Worm (Caenorhabditis elegans): ENCODE measurements around the gene bra-2.

Gene bra-2

ce11 chrIII:901600-902250 is 9.3 kb upstream of the bra-2 start (continued):
- TF ChIP-seq Y67H2A.10 (GFP tag; conservative IDR thresholded peaks at IDR 0.05) (no peak), F33H1.4 (GFP tag; IDR thresholded peaks at IDR 0.05) (no peak), hmg-1.2 (GFP tag; IDR thresholded peaks at IDR 0.05) (0 out of 2 replicates have a peak, but pooled peaks have one; percentile 8), D2030.7 (GFP tag; IDR thresholded peaks at IDR 0.05) (peak; percentile 11; the same call in 1 of the 2 replicates), nfyb-1 (GFP tag; IDR thresholded peaks at IDR 0.05) (no peak), F22D6.2 (tag; optimal IDR thresholded peaks at IDR 0.05) (no peak), let-607 (tag; optimal IDR thresholded peaks at IDR 0.05) (no peak), hrde-1 (tag; optimal IDR thresholded peaks at IDR 0.05; ENCODE audit: borderline replicate concordance) (no peak), pbrm-1 (GFP tag; IDR thresholded peaks at IDR 0.05) (no peak), madf-10 (tag; optimal IDR thresholded peaks at IDR 0.05) (no peak), cebp-1 (GFP tag; IDR thresholded peaks at IDR 0.05) (no peak), cebp-1 (tag; optimal IDR thresholded peaks at IDR 0.05) (no peak), snpc-1.3 (tag; optimal IDR thresholded peaks at IDR 0.05; ENCODE audit: insufficient read depth) (no peak), egrh-3 (GFP tag; IDR thresholded peaks at IDR 0.05) (no peak), Y56A3A.18 (GFP tag; IDR thresholded peaks at IDR 0.05) (no peak), sptf-2 (GFP tag; optimal IDR thresholded peaks at IDR 0.05) (no peak), Y95B8A.8 (GFP tag; IDR thresholded peaks at IDR 0.05) (no peak), dox-1 (GFP tag; IDR thresholded peaks at IDR 0.05) (no peak), rec-8 (tag; optimal IDR thresholded peaks at IDR 0.05) (no peak), F23B12.7 (tag; optimal IDR thresholded peaks at IDR 0.05; ENCODE audit: insufficient read depth) (no peak), K11D2.4 (GFP tag; IDR thresholded peaks at IDR 0.05) (no peak), mel-28 (tag; optimal IDR thresholded peaks at IDR 0.05; ENCODE audit: borderline replicate concordance) (no peak), Y79H2A.3 (GFP tag; conservative IDR thresholded peaks at IDR 0.05) (no peak), B0035.1 (tag; optimal IDR thresholded peaks at IDR 0.05) (no peak), fkh-3 (tag; optimal IDR thresholded peaks at IDR 0.05) (no peak), zfh-2 (GFP tag; conservative IDR thresholded peaks at IDR 0.05) (no peak), snpc-4 (GFP tag; optimal IDR thresholded peaks at IDR 0.05) (no peak), snpc-4 (tag; optimal IDR thresholded peaks at IDR 0.05) (no peak), dpl-1 (GFP tag; optimal IDR thresholded peaks at IDR 0.05) (peak; percentile 47)

- no peak for TF ChIP-seq ztf-6 (GFP tag; IDR thresholded peaks at IDR 0.05)
- no peak for TF ChIP-seq ekl-4 (GFP tag; IDR thresholded peaks at IDR 0.05)
- no peak for TF ChIP-seq ceh-91 (GFP tag; IDR thresholded peaks at IDR 0.05)
- no peak for TF ChIP-seq sea-2 (GFP tag; IDR thresholded peaks at IDR 0.05)
- no peak for TF ChIP-seq tbp1 (GFP tag; optimal IDR thresholded peaks at IDR 0.05)
- TF ChIP-seq atf-7 (tag; optimal IDR thresholded peaks at IDR 0.05) = no peak
- no peak for TF ChIP-seq Y56A3A.18 (GFP tag; IDR thresholded peaks at IDR 0.05)
- no peak for TF ChIP-seq ztf-3 (GFP tag; optimal IDR thresholded peaks at IDR 0.05)
- no peak for TF ChIP-seq hmg-1.2 (GFP tag; IDR thresholded peaks at IDR 0.05)
- no peak for TF ChIP-seq efl-1 (GFP tag; optimal IDR thresholded peaks at IDR 0.05)
Measured at ce11 chrIII:907311-907710, 3.8 kb upstream of the bra-2 start, which contains the start of gene F23H11.4. Gene F23H11.4, minus strand, starts transcription at chrIII:907539.
